Worm (Caenorhabditis elegans) whole organism, late embryonic: ENCODE results near the gene Y38E10A.34.

ENCODE experiments used
- ceh-22 ChIP-seq: sonication (generic microtip); optimal IDR thresholded peaks from 2 replicates; lab custom pipeline; 2017; ENCODE audit warnings: missing biosample characterization, missing genetic modification characterization
- unc-3 ChIP-seq, 2 experiments: fragments of 200-800 bp in 1 of 2; sonication (Bioruptor generic) in 1 of 2; sonication (generic microtip) in 1 of 2; conservative IDR thresholded peaks in 1 of 2; optimal IDR thresholded peaks in 1 of 2; 2 replicates each; pipeline versions ENCODE4 v1.3.6 to Lab custom; 2016 to 2022; ENCODE audit warnings: missing compliant biosample characterization in 2 of 2, missing genetic modification characterization in 2 of 2, missing genetic modification reagents in 1 of 2
- unc-55 ChIP-seq: sonication (generic microtip); optimal IDR thresholded peaks from 2 replicates; lab custom pipeline; 2017; ENCODE audit warnings: missing biosample characterization, missing genetic modification reagents, missing genetic modification characterization

ce11 chrII:12670877-12671864 lies 40.2 kb downstream of the Y38E10A.34 start:
- TF ChIP-seq ceh-22 (tag; lab: Kevin White, UChicago) (no peak), unc-55 (no peak), unc-3 (GFP tag; conservative IDR thresholded peaks at IDR 0.05; lab: Robert Waterston, UW) (no peak), unc-3 (tag; optimal IDR thresholded peaks at IDR 0.05; lab: Kevin White, UChicago) (no peak)
